Worm (Caenorhabditis elegans) whole organism, L4 larva: ENCODE data around the gene dmsr-15.
A peak's percentile ranks its signal among the peaks of the same experiment; 100 is the strongest.

Experiments
- D1046.2 ChIP-seq: fragments of 200-800 bp; sonication (Bioruptor generic); IDR thresholded peaks from 2 replicates; pipeline ENCODE4 v1.3.6; 2022; ENCODE audit warnings: missing genetic modification characterization, missing compliant biosample characterization
- F44E2.7 ChIP-seq: fragments of 200-800 bp; sonication (Bioruptor generic); IDR thresholded peaks from 2 replicates; pipeline ENCODE4 v2.1.2; 2022; ENCODE audit warnings: missing genetic modification characterization, missing compliant biosample characterization
- aha-1 ChIP-seq: fragments of 150-350 bp; peaks from one replicate; lab custom pipeline; 2014; ENCODE audit warnings: missing biosample characterization, missing genetic modification characterization
- ama-1 ChIP-seq: fragments of 150-350 bp; optimal IDR thresholded peaks from 2 replicates; lab custom pipeline; 2014; ENCODE audit warnings: inconsistent platforms, mixed read lengths
- ceh-20 ChIP-seq: fragments of 200-800 bp; sonication (Bioruptor generic); IDR thresholded peaks from 2 replicates; pipeline ENCODE4 v1.3.6; 2022; ENCODE audit warnings: missing genetic modification reagents, missing genetic modification characterization, missing compliant biosample characterization
- ceh-32 ChIP-seq: sonication (generic microtip); optimal IDR thresholded peaks from 2 replicates; lab custom pipeline; 2016; ENCODE audit warnings: mild to moderate bottlenecking, missing genetic modification characterization, missing compliant biosample characterization; ENCODE audit not compliant: poor library complexity
- ceh-44 ChIP-seq: fragments of 200-800 bp; sonication (Bioruptor generic); IDR thresholded peaks from 2 replicates; pipeline ENCODE4 v1.3.6; 2022; ENCODE audit warnings: missing genetic modification reagents, missing genetic modification characterization, missing compliant biosample characterization
- daf-16 ChIP-seq, 3 experiments: sonication (generic microtip); optimal IDR thresholded peaks; 2 replicates each; lab custom pipeline; 2016 to 2017; ENCODE audit warnings: missing genetic modification characterization in 3 of 3, missing genetic modification reagents in 3 of 3, mild to moderate bottlenecking in 2 of 3, missing compliant biosample characterization in 2 of 3, missing biosample characterization in 1 of 3, moderate library complexity in 1 of 3
- dmd-6 ChIP-seq: fragments of 200-800 bp; sonication (Bioruptor generic); IDR thresholded peaks from 2 replicates; pipeline ENCODE4 v1.3.6; 2022; ENCODE audit warnings: missing genetic modification reagents, missing genetic modification characterization, missing compliant biosample characterization
- dmd-9 ChIP-seq: fragments of 200-800 bp; sonication (Bioruptor generic); IDR thresholded peaks from 2 replicates; pipeline ENCODE4 v1.3.6; 2022; ENCODE audit warnings: missing genetic modification reagents, missing genetic modification characterization, missing compliant biosample characterization
- dpl-1 ChIP-seq: fragments of 150-350 bp; optimal IDR thresholded peaks from 2 replicates; lab custom pipeline; 2014; ENCODE audit warnings: missing biosample characterization, missing genetic modification reagents, missing genetic modification characterization
- fos-1 ChIP-seq: fragments of 150-350 bp; optimal IDR thresholded peaks from 2 replicates; lab custom pipeline; 2014; ENCODE audit warnings: missing biosample characterization, missing genetic modification characterization
- hif-1 ChIP-seq, 2 experiments: sonication (generic microtip); optimal IDR thresholded peaks; 2 replicates each; lab custom pipeline; 2016 to 2017; ENCODE audit warnings: missing compliant biosample characterization in 2 of 2, missing genetic modification characterization in 2 of 2, missing genetic modification reagents in 2 of 2, missing genotype in 2 of 2, mild to moderate bottlenecking in 1 of 2
- hlh-11 ChIP-seq: fragments of 200-800 bp; sonication (Bioruptor generic); optimal IDR thresholded peaks from 2 replicates; lab custom pipeline; 2018; ENCODE audit warnings: mild to moderate bottlenecking, missing genetic modification characterization, missing compliant biosample characterization
- hlh-30 ChIP-seq: sonication (generic microtip); optimal IDR thresholded peaks from 2 replicates; lab custom pipeline; 2017; ENCODE audit warnings: antibody characterized with exemption, mild to moderate bottlenecking, missing genetic modification characterization, missing compliant biosample characterization; ENCODE audit not compliant: insufficient read depth
- lim-7 ChIP-seq: fragments of 200-800 bp; sonication (Bioruptor generic); IDR thresholded peaks from 2 replicates; pipeline ENCODE4 v1.3.6; 2022; ENCODE audit warnings: missing genetic modification characterization, missing compliant biosample characterization
- lin-13 ChIP-seq: fragments of 150-350 bp; optimal IDR thresholded peaks from 2 replicates; lab custom pipeline; 2014; ENCODE audit warnings: missing biosample characterization, missing genetic modification reagents, missing genetic modification characterization
- lin-15B ChIP-seq: fragments of 150-350 bp; sonication (generic microtip); optimal IDR thresholded peaks from 3 replicates; lab custom pipeline; 2014; ENCODE audit warnings: missing biosample characterization, missing genetic modification characterization
- lin-29 ChIP-seq: fragments of 200-800 bp; sonication (Bioruptor generic); IDR thresholded peaks from 2 replicates; pipeline ENCODE4 v1.3.6; 2022; ENCODE audit warnings: missing genetic modification reagents, missing genetic modification characterization, missing compliant biosample characterization
- lin-39 ChIP-seq: fragments of 150-350 bp; optimal IDR thresholded peaks from 2 replicates; lab custom pipeline; 2014; ENCODE audit warnings: missing biosample characterization, missing genetic modification reagents, missing genetic modification characterization
- lir-3 ChIP-seq: sonication (generic microtip); optimal IDR thresholded peaks from 2 replicates; lab custom pipeline; 2016; ENCODE audit warnings: mild to moderate bottlenecking, missing genetic modification characterization, missing compliant biosample characterization
- mxl-2 ChIP-seq: fragments of 200-800 bp; sonication (Bioruptor generic); conservative IDR thresholded peaks from 2 replicates; pipeline ENCODE4 v1.3.6; 2022; ENCODE audit warnings: missing genetic modification reagents, missing genetic modification characterization, missing compliant biosample characterization
- mxl-3 ChIP-seq: fragments of 200-800 bp; sonication (Bioruptor generic); optimal IDR thresholded peaks from 2 replicates; lab custom pipeline; 2018; ENCODE audit warnings: mild to moderate bottlenecking, missing genetic modification characterization, missing compliant biosample characterization
- nhr-10 ChIP-seq: fragments of 150-350 bp; optimal IDR thresholded peaks from 2 replicates; lab custom pipeline; 2014; ENCODE audit warnings: missing biosample characterization, missing genetic modification characterization
- nhr-102 ChIP-seq: sonication (generic microtip); optimal IDR thresholded peaks from 2 replicates; lab custom pipeline; 2016; ENCODE audit warnings: mild to moderate bottlenecking, missing genetic modification characterization, moderate library complexity, missing compliant biosample characterization
- nhr-237 ChIP-seq: sonication (generic microtip); optimal IDR thresholded peaks from 2 replicates; lab custom pipeline; 2017; ENCODE audit warnings: missing biosample characterization, missing genetic modification characterization
- nhr-28 ChIP-seq: fragments of 150-350 bp; optimal IDR thresholded peaks from 2 replicates; lab custom pipeline; 2014; ENCODE audit warnings: missing biosample characterization, missing genetic modification characterization
- nhr-76 ChIP-seq: fragments of 150-350 bp; optimal IDR thresholded peaks from 2 replicates; lab custom pipeline; 2014; ENCODE audit warnings: missing biosample characterization, missing genetic modification characterization
- nhr-77 ChIP-seq: fragments of 150-350 bp; optimal IDR thresholded peaks from 2 replicates; lab custom pipeline; 2014; ENCODE audit warnings: missing biosample characterization, missing genetic modification characterization
- php-3 ChIP-seq: fragments of 200-800 bp; sonication (Bioruptor generic); IDR thresholded peaks from 2 replicates; pipeline ENCODE4 v1.3.6; 2022; ENCODE audit warnings: missing genetic modification reagents, missing genetic modification characterization, missing compliant biosample characterization
- pqm-1 ChIP-seq: sonication (generic microtip); optimal IDR thresholded peaks from 2 replicates; lab custom pipeline; 2017; ENCODE audit warnings: missing biosample characterization, missing genetic modification characterization
- sdz-12 ChIP-seq: fragments of 200-800 bp; sonication (Bioruptor generic); optimal IDR thresholded peaks from 2 replicates; lab custom pipeline; 2018; ENCODE audit warnings: mild to moderate bottlenecking, missing genetic modification characterization, missing compliant biosample characterization
- spr-1 ChIP-seq: sonication (generic microtip); optimal IDR thresholded peaks from 2 replicates; lab custom pipeline; 2016; ENCODE audit warnings: mild to moderate bottlenecking, missing genetic modification characterization, missing compliant biosample characterization
- tag-97 ChIP-seq: fragments of 200-800 bp; sonication (Bioruptor generic); IDR thresholded peaks from 2 replicates; pipeline ENCODE4 v1.3.6; 2022; ENCODE audit warnings: missing genetic modification characterization, missing compliant biosample characterization
- unc-62 ChIP-seq, 3 experiments: fragments of 150-350 bp in 1 of 3; sonication (generic microtip); optimal IDR thresholded peaks in 2 of 3; peaks in 1 of 3; 1 replicate in 1 of 3; 2 replicates in 2 of 3; lab custom pipeline; 2014 to 2017; ENCODE audit warnings: missing biosample characterization in 3 of 3, missing genetic modification characterization in 3 of 3, missing genetic modification reagents in 3 of 3, missing genotype in 1 of 3
- vab-7 ChIP-seq: fragments of 200-800 bp; sonication (Bioruptor generic); IDR thresholded peaks from 2 replicates; pipeline ENCODE4 v1.3.6; 2022; ENCODE audit warnings: missing genetic modification reagents, missing genetic modification characterization, missing compliant biosample characterization
- zip-11 ChIP-seq: fragments of 200-800 bp; sonication (Bioruptor generic); IDR thresholded peaks from 2 replicates; pipeline ENCODE4 v1.3.6; 2022; ENCODE audit warnings: missing genetic modification characterization, missing compliant biosample characterization
- zip-2 ChIP-seq: fragments of 150-350 bp; optimal IDR thresholded peaks from 2 replicates; lab custom pipeline; 2014; ENCODE audit warnings: missing biosample characterization, missing genetic modification characterization

dmsr-15 gene

DNA sequence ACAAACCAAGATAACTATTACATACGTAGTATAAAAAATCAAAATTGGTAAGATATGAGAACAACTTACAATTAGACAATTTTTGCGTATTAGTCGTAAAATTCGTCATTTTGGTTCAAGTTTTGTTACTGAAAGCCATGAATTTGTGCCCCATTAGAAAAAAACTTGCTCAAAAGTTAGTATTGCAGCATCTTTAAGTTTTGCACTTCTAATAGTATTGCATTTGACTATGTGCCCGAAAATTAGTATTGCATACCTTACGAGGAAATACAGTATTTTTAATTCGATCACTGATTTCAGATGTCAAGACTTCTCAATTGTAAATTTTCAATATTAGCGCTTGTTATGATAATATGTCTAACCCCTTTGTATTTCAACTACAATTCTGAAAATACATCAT is 7.2 kb downstream of the dmsr-15 start, which contains the start of gene T15B7.8:
TSS of gene T15B7.8 (plus strand) at position 301 of the 400 bp plus-strand sequence.
- no peak for TF ChIP-seq fos-1 (tag; lab: Kevin White, UChicago)
- TF ChIP-seq aha-1 (tag; lab: Kevin White, UChicago), result no peak
- no peak for TF ChIP-seq lir-3 (tag; lab: Kevin White, UChicago)
- no peak for TF ChIP-seq D1046.2 (GFP tag; lab: Robert Waterston, UW)
- no peak for TF ChIP-seq mxl-2 (GFP tag; lab: Robert Waterston, UW)
- no peak for TF ChIP-seq zip-11 (GFP tag; lab: Robert Waterston, UW)
- no peak for TF ChIP-seq nhr-237 (tag; lab: Kevin White, UChicago)
- no peak for TF ChIP-seq nhr-10 (tag; lab: Kevin White, UChicago)
- no peak for TF ChIP-seq lin-29 (GFP tag; lab: Robert Waterston, UW)
- no peak for TF ChIP-seq dmd-9 (GFP tag; lab: Robert Waterston, UW)
- TF ChIP-seq nhr-76 (tag; lab: Kevin White, UChicago), result no peak
- no peak for TF ChIP-seq lin-39
- no peak for TF ChIP-seq vab-7
- no peak for TF ChIP-seq nhr-102 (tag; lab: Kevin White, UChicago)
- TF ChIP-seq ceh-20 (GFP tag; lab: Robert Waterston, UW), result no peak
- no peak for TF ChIP-seq mxl-3 (GFP tag; lab: Kevin White, UChicago)
- TF ChIP-seq sdz-12 (GFP tag; lab: Kevin White, UChicago), result no peak

DNA sequence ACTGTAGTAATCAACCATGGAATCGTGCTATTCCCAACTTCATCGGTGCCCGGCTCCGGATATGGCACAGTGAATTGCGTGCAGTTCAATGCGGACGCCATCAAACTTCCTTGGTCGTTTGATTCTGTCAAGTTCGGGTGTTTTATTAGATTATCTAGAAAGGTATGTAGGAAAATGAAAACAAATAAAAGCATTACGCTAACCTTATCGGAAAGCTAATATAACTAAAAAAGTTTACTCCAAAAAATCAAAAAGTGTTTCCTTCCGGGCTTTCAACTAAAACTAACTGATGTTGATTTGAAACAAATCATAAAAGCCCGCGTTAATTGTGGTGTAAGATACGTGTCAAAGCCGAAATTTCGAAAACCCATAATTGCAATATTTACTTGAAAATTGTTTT is 8.9 kb downstream of the dmsr-15 start, which contains the start of gene dmsr-13:
TSS of gene dmsr-13 (minus strand) at position 101 of the 400 bp plus-strand sequence.
- TF ChIP-seq ceh-32 (tag; lab: Kevin White, UChicago) (no peak), lin-15B (tag; lab: Kevin White, UChicago) (no peak), dpl-1 (GFP tag; lab: Kevin White, UChicago) (no peak), hif-1 (tag; optimal IDR thresholded peaks at IDR 0.05; lab: Kevin White, UChicago) (no peak), php-3 (GFP tag; lab: Robert Waterston, UW) (no peak), hlh-30 (tag; lab: Kevin White, UChicago) (no peak), hlh-11 (tag; lab: Kevin White, UChicago) (no peak), nhr-77 (tag; lab: Kevin White, UChicago) (no peak), spr-1 (tag; lab: Kevin White, UChicago) (no peak), zip-2 (tag; lab: Kevin White, UChicago) (no peak), unc-62 (GFP tag; optimal IDR thresholded peaks at IDR 0.05 in 1 of 2; lab: Kevin White, UChicago) (no peak), unc-62 (tag; optimal IDR thresholded peaks at IDR 0.05; lab: Kevin White, UChicago) (no peak), tag-97 (GFP tag; lab: Robert Waterston, UW) (no peak), ceh-44 (GFP tag; lab: Robert Waterston, UW) (no peak), ama-1 (no peak), lim-7 (GFP tag; lab: Robert Waterston, UW) (no peak)

DNA sequence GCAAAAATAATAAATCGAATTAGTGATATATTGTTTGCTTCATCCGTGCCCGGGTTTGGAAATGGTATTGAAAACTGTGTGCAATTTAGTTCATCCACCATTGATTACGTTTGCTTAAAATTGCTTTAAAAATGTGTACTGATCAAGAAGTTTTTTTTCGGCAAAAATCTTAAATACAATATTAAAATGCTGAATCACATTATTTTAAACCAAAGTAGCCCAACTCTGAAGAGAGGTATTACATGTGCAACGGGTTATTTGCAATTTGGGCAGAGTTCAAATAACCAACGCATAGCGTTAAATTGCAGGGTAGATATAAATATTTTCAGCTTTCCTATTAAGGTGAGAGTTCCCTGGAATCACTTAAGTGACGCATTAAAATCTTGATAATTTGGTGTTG is 11.5 kb downstream of the dmsr-15 start, which contains the start of gene dmsr-14:
TSS of gene dmsr-14 (minus strand) at position 101 of the 400 bp plus-strand sequence.
- no peak for TF ChIP-seq zip-2 (tag; lab: Kevin White, UChicago)

DNA sequence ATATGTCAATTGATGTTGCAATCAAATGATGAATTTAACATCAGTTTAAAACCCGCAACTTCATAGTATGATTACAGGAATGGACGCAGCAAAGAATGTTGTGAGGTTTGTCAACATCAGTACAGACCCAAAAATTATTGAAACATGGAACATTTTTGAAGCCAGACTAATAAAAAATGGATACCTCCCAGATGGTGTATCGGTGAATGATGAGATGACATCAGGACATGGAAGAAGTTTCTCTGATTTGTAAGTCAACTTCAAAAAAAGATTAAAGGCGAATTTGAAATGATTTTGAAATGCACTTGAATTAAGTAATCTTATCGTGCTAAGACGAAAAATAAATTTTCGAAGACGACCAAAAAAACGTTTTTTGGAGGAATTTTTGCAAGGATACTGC is 14.8 kb downstream of the dmsr-15 start:
- TF ChIP-seq lin-13 (GFP tag; lab: Kevin White, UChicago), result no peak
- peak in 1 of 2 experiments; percentile 37 for TF ChIP-seq unc-62 (GFP tag; optimal IDR thresholded peaks at IDR 0.05 in 1 of 2; lab: Kevin White, UChicago)
- no peak for TF ChIP-seq unc-62 (tag; optimal IDR thresholded peaks at IDR 0.05; lab: Kevin White, UChicago)
- peak; percentile 65 for TF ChIP-seq aha-1 (tag; lab: Kevin White, UChicago)

DNA sequence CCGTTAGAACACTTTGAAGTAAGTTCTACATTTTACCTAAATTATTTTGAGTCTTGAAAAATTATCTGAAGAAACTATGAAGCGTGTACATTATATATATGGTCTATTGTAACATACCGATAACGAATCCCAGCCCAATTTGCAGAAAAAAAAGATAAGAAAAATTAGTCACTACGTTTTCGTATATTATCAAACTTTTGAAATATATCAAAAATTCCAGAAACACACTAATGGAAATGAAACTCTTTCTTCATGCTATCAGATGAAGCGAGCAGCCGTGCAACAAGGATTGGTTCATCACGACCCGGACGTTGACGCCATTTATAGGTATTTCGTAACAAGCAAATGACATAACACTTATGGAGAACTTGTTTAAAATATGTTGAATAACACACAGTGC is 16.8 kb downstream of the dmsr-15 start:
- no peak for TF ChIP-seq daf-16 (GFP tag; optimal IDR thresholded peaks at IDR 0.05; lab: Kevin White, UChicago)
- TF ChIP-seq daf-16 (tag; optimal IDR thresholded peaks at IDR 0.05; lab: Kevin White, UChicago), result peak; percentile 8
- TF ChIP-seq pqm-1, result peak; percentile 89
- TF ChIP-seq F44E2.7 (GFP tag; lab: Robert Waterston, UW), result no peak
- peak in 1 of 2 experiments; percentile 40 for TF ChIP-seq unc-62 (GFP tag; optimal IDR thresholded peaks at IDR 0.05 in 1 of 2; lab: Kevin White, UChicago)
- TF ChIP-seq unc-62 (tag; optimal IDR thresholded peaks at IDR 0.05; lab: Kevin White, UChicago), result no peak
- peak; percentile 61 for TF ChIP-seq nhr-28 (tag; lab: Kevin White, UChicago)
- TF ChIP-seq lir-3 (tag; lab: Kevin White, UChicago), result no peak
- peak; percentile 83 for TF ChIP-seq dmd-6
